Worm (Caenorhabditis elegans) whole organism, L1 larva: ENCODE results near the gene sluh-7.

ENCODE experiments used
- egl-27 ChIP-seq, 2 experiments: fragments of 150-350 bp in 1 of 2; sonication (generic microtip); optimal IDR thresholded peaks; 3 replicates each; lab custom pipeline; 2017 to 2018; ENCODE audit warnings: missing biosample characterization in 2 of 2, missing genetic modification characterization in 2 of 2, missing genetic modification reagents in 2 of 2
- lir-3 ChIP-seq: sonication (generic microtip); optimal IDR thresholded peaks from 2 replicates; lab custom pipeline; 2016; ENCODE audit warnings: mild to moderate bottlenecking, missing genetic modification characterization, moderate library complexity, missing compliant biosample characterization; ENCODE audit not compliant: poor library complexity
- skn-1 ChIP-seq: fragments of 150-350 bp; optimal IDR thresholded peaks from 2 replicates; lab custom pipeline; 2014; ENCODE audit warnings: missing biosample characterization, missing genetic modification characterization
- unc-62 ChIP-seq: fragments of 150-350 bp; optimal IDR thresholded peaks from 2 replicates; lab custom pipeline; 2014; ENCODE audit warnings: missing biosample characterization, missing genetic modification reagents, missing genetic modification characterization
- unc-86 ChIP-seq: sonication (generic microtip); optimal IDR thresholded peaks from 2 replicates; lab custom pipeline; 2016; ENCODE audit warnings: missing genetic modification characterization, missing compliant biosample characterization
- zag-1 ChIP-seq: fragments of 150-350 bp; optimal IDR thresholded peaks from 2 replicates; lab custom pipeline; 2014; ENCODE audit warnings: missing biosample characterization, missing genetic modification characterization

- no peak for TF ChIP-seq zag-1 (tag; lab: Kevin White, UChicago)
- TF ChIP-seq lir-3: no peak
- no peak for TF ChIP-seq skn-1
- no peak for TF ChIP-seq unc-86 (tag; lab: Kevin White, UChicago)
- TF ChIP-seq unc-62 (GFP tag; lab: Kevin White, UChicago): no peak
- TF ChIP-seq egl-27 (tag; optimal IDR thresholded peaks at IDR 0.05; lab: Kevin White, UChicago): no peak
Observed at ce11 chrV:10393708-10394107, 38.1 kb upstream of the sluh-7 start.
